Comparison of ENCODE assay signal across 5 fruit fly cellular contexts in genomic region chrX:17508906-17509305, dm6.
A peak's percentile ranks its signal among the peaks of the same experiment; 100 is the strongest.
TF ChIP-seq lines count a peak whose summit lies in the region.

No protein-coding gene starts in this region.

- TF ChIP-seq CTCF in whole organism, embryonic (GFP tag; optimal IDR thresholded peaks at IDR 0.05; lab: Kevin White, UChicago): no peak

TF ChIP-seq in whole organism, adult, 20 proteins besides CTCF, POLR2A, EP300 and RAD21 (continues in another document):
- TF ChIP-seq CG11617 (GFP tag; optimal IDR thresholded peaks at IDR 0.05; lab: Kevin White, UChicago): no peak
- TF ChIP-seq pad (GFP tag; optimal IDR thresholded peaks at IDR 0.05; lab: Kevin White, UChicago): no peak
- no peak for TF ChIP-seq kay (GFP tag; lab: Kevin White, UChicago; ENCODE audit: borderline replicate concordance)
- no peak for TF ChIP-seq CG1620 (GFP tag; optimal IDR thresholded peaks at IDR 0.05; lab: Kevin White, UChicago)
- TF ChIP-seq bab1 (GFP tag; optimal IDR thresholded peaks at IDR 0.05; lab: Kevin White, UChicago): no peak
- no peak for TF ChIP-seq cic (GFP tag; optimal IDR thresholded peaks at IDR 0.05; lab: Kevin White, UChicago)
- TF ChIP-seq Hr96 (GFP tag; optimal IDR thresholded peaks at IDR 0.05; lab: Kevin White, UChicago): peak; percentile 39
- TF ChIP-seq tj (GFP tag; optimal IDR thresholded peaks at IDR 0.05; lab: Kevin White, UChicago): no peak
- no peak for TF ChIP-seq ovo (GFP tag; optimal IDR thresholded peaks at IDR 0.05; lab: Kevin White, UChicago)
- no peak for TF ChIP-seq CG14711 (tag; optimal IDR thresholded peaks at IDR 0.05; lab: Kevin White, UChicago)
- no peak for TF ChIP-seq Mnt (GFP tag; optimal IDR thresholded peaks at IDR 0.05; lab: Kevin White, UChicago)
- TF ChIP-seq toe (GFP tag; optimal IDR thresholded peaks at IDR 0.05; lab: Kevin White, UChicago): no peak
- TF ChIP-seq CG5204 (GFP tag; optimal IDR thresholded peaks at IDR 0.05; lab: Kevin White, UChicago): peak; percentile 51
- TF ChIP-seq Clk (GFP tag; optimal IDR thresholded peaks at IDR 0.05; lab: Kevin White, UChicago): no peak
- TF ChIP-seq CG12768 (GFP tag; optimal IDR thresholded peaks at IDR 0.05; lab: Kevin White, UChicago): peak; percentile 5
- peak; percentile 40 for TF ChIP-seq CG7101 (tag; optimal IDR thresholded peaks at IDR 0.05; lab: Kevin White, UChicago)
- TF ChIP-seq CG7045 (GFP tag; optimal IDR thresholded peaks at IDR 0.05; lab: Kevin White, UChicago): no peak
- TF ChIP-seq CG33017 (tag; optimal IDR thresholded peaks at IDR 0.05; lab: Kevin White, UChicago): peak; percentile 24
- TF ChIP-seq cnc (optimal IDR thresholded peaks at IDR 0.05; lab: Kevin White, UChicago): no peak

TF ChIP-seq in whole organism, embryonic, 481 proteins besides CTCF, POLR2A, EP300 and RAD21 (continues in another document):
- TF ChIP-seq ewg (GFP tag; optimal IDR thresholded peaks at IDR 0.05; lab: Kevin White, UChicago) (peak; percentile 58), ac (GFP tag; optimal IDR thresholded peaks at IDR 0.05; lab: Kevin White, UChicago) (peak; percentile 64), CG34376 (GFP tag; optimal IDR thresholded peaks at IDR 0.05; lab: Kevin White, UChicago) (no peak), cad (GFP tag; optimal IDR thresholded peaks at IDR 0.05; lab: Kevin White, UChicago) (no peak), bowl (GFP tag; IDR thresholded peaks at IDR 0.05; lab: Robert Waterston, UW) (no peak), Sox102F (GFP tag; optimal IDR thresholded peaks at IDR 0.05; lab: Kevin White, UChicago) (peak; percentile 69), gt (GFP tag; IDR thresholded peaks at IDR 0.05; lab: Robert Waterston, UW) (no peak), Nf-YB (GFP tag; optimal IDR thresholded peaks at IDR 0.05; lab: Kevin White, UChicago) (peak; percentile 12), pum (GFP tag; optimal IDR thresholded peaks at IDR 0.05; lab: Kevin White, UChicago) (peak; percentile 5), CG11696 (GFP tag; IDR thresholded peaks at IDR 0.05; lab: Robert Waterston, UW) (0 out of 2 replicates have a peak, but pooled peaks have one; percentile 6), CG13424 (tag; optimal IDR thresholded peaks at IDR 0.05; lab: Kevin White, UChicago) (peak; percentile 39), CG9609 (GFP tag; optimal IDR thresholded peaks at IDR 0.05; lab: Kevin White, UChicago) (peak; percentile 36), CG34224 (GFP tag; IDR thresholded peaks at IDR 0.05; lab: Robert Waterston, UW; ENCODE audit: partially characterized antibody) (no peak), Oli (tag; optimal IDR thresholded peaks at IDR 0.05; lab: Kevin White, UChicago) (peak; percentile 62), unc-4 (GFP tag; IDR thresholded peaks at IDR 0.05; lab: Robert Waterston, UW; ENCODE audit: partially characterized antibody) (no peak), CG17912 (GFP tag; optimal IDR thresholded peaks at IDR 0.05; lab: Kevin White, UChicago) (no peak), CG31441 (GFP tag; IDR thresholded peaks at IDR 0.05; lab: Robert Waterston, UW) (peak; percentile 61; the same call in 1 of the 2 replicates), CG6175 (GFP tag; IDR thresholded peaks at IDR 0.05; lab: Robert Waterston, UW) (no peak)

TF ChIP-seq in whole organism, prepupa, 60 proteins besides CTCF, POLR2A, EP300 and RAD21 (continues in another document):
- TF ChIP-seq Sox14 (GFP tag; optimal IDR thresholded peaks at IDR 0.05; lab: Kevin White, UChicago) (peak; percentile 80), CG31627 (GFP tag; optimal IDR thresholded peaks at IDR 0.05; lab: Kevin White, UChicago) (peak; percentile 85), CG6792 (GFP tag; optimal IDR thresholded peaks at IDR 0.05; lab: Kevin White, UChicago) (peak; percentile 78), Eip75B (GFP tag; optimal IDR thresholded peaks at IDR 0.05; lab: Kevin White, UChicago) (peak; percentile 80), CG10631 (GFP tag; optimal IDR thresholded peaks at IDR 0.05; lab: Kevin White, UChicago) (peak; percentile 82), CG4318 (GFP tag; optimal IDR thresholded peaks at IDR 0.05; lab: Kevin White, UChicago) (peak; percentile 69), Sox102F (GFP tag; optimal IDR thresholded peaks at IDR 0.05; lab: Kevin White, UChicago) (peak; percentile 67), CG11762 (GFP tag; optimal IDR thresholded peaks at IDR 0.05; lab: Kevin White, UChicago; ENCODE audit: insufficient read depth) (peak; percentile 65), cyc (GFP tag; optimal IDR thresholded peaks at IDR 0.05; lab: Kevin White, UChicago) (peak; percentile 82), lz (GFP tag; optimal IDR thresholded peaks at IDR 0.05; lab: Kevin White, UChicago) (peak; percentile 79), CG7368 (GFP tag; optimal IDR thresholded peaks at IDR 0.05; lab: Kevin White, UChicago) (peak; percentile 78), OdsH (GFP tag; optimal IDR thresholded peaks at IDR 0.05; lab: Kevin White, UChicago) (peak; percentile 83), Hr4 (GFP tag; optimal IDR thresholded peaks at IDR 0.05; lab: Kevin White, UChicago) (peak; percentile 73), CG10669 (GFP tag; optimal IDR thresholded peaks at IDR 0.05; lab: Kevin White, UChicago) (peak; percentile 84), Eip78C (GFP tag; lab: Kevin White, UChicago) (peak; percentile 95), Hr39 (GFP tag; optimal IDR thresholded peaks at IDR 0.05; lab: Kevin White, UChicago) (peak; percentile 86), esn (GFP tag; optimal IDR thresholded peaks at IDR 0.05; lab: Kevin White, UChicago) (peak; percentile 83), ss (GFP tag; optimal IDR thresholded peaks at IDR 0.05; lab: Kevin White, UChicago) (peak; percentile 28 to 73), Ets21C (GFP tag; optimal IDR thresholded peaks at IDR 0.05; lab: Kevin White, UChicago) (peak; percentile 74)

TF ChIP-seq in whole organism, pupa, 21 proteins besides CTCF, POLR2A, EP300 and RAD21:
- TF ChIP-seq CG8301 (tag; optimal IDR thresholded peaks at IDR 0.05; lab: Kevin White, UChicago) (peak; percentile 74), fd96Ca (GFP tag; IDR thresholded peaks at IDR 0.05; lab: Robert Waterston, UW) (peak; percentile 83), CG15710 (tag; optimal IDR thresholded peaks at IDR 0.05; lab: Kevin White, UChicago) (peak; percentile 80), rn (GFP tag; IDR thresholded peaks at IDR 0.05; lab: Robert Waterston, UW) (peak; percentile 66), Pif1A (GFP tag; optimal IDR thresholded peaks at IDR 0.05; lab: Kevin White, UChicago) (peak; percentile 81), CG13204 (GFP tag; optimal IDR thresholded peaks at IDR 0.05; lab: Kevin White, UChicago) (peak; percentile 33), CG34367 (tag; optimal IDR thresholded peaks at IDR 0.05; lab: Kevin White, UChicago) (peak; percentile 81), CG14655 (GFP tag; optimal IDR thresholded peaks at IDR 0.05; lab: Kevin White, UChicago) (peak; percentile 79), gl (tag; optimal IDR thresholded peaks at IDR 0.05; lab: Kevin White, UChicago) (peak; percentile 60), D1 (tag; optimal IDR thresholded peaks at IDR 0.05; lab: Kevin White, UChicago) (no peak), EcR (GFP tag; optimal IDR thresholded peaks at IDR 0.05; lab: Kevin White, UChicago) (no peak), CG17806 (tag; optimal IDR thresholded peaks at IDR 0.05; lab: Kevin White, UChicago) (peak; percentile 79), CG9948 (tag; optimal IDR thresholded peaks at IDR 0.05; lab: Kevin White, UChicago) (peak; percentile 73), CG4496 (GFP tag; IDR thresholded peaks at IDR 0.05; lab: Robert Waterston, UW) (peak; percentile 91), CG12605 (GFP tag; IDR thresholded peaks at IDR 0.05; lab: Robert Waterston, UW) (peak; percentile 80), CG8159 (tag; optimal IDR thresholded peaks at IDR 0.05; lab: Kevin White, UChicago) (peak; percentile 83), Ets98B (GFP tag; IDR thresholded peaks at IDR 0.05; lab: Robert Waterston, UW) (peak; percentile 83), CG10348 (GFP tag; IDR thresholded peaks at IDR 0.05; lab: Robert Waterston, UW) (0 out of 2 replicates have a peak, but pooled peaks have one; percentile 16), Pif1B (GFP tag; optimal IDR thresholded peaks at IDR 0.05; lab: Kevin White, UChicago) (peak; percentile 75), CG32121 (GFP tag; IDR thresholded peaks at IDR 0.05; lab: Robert Waterston, UW) (peak; percentile 82), Snoo (tag; optimal IDR thresholded peaks at IDR 0.05; lab: Kevin White, UChicago) (peak; percentile 62)

TF ChIP-seq in whole organism, wandering third instar larva, 38 proteins besides CTCF, POLR2A, EP300 and RAD21 (continues in another document):
- no peak for TF ChIP-seq Abd-B (GFP tag; optimal IDR thresholded peaks at IDR 0.05; lab: Kevin White, UChicago)
- no peak for TF ChIP-seq dl (GFP tag; optimal IDR thresholded peaks at IDR 0.05; lab: Kevin White, UChicago; ENCODE audit: insufficient read depth in 1 of 2, partially characterized antibody in 2 of 2)
- TF ChIP-seq Dfd (GFP tag; optimal IDR thresholded peaks at IDR 0.05; lab: Kevin White, UChicago): no peak
- no peak for TF ChIP-seq Hr78 (GFP tag; optimal IDR thresholded peaks at IDR 0.05; lab: Kevin White, UChicago)
- TF ChIP-seq Myc (optimal IDR thresholded peaks at IDR 0.05; lab: Kevin White, UChicago): no peak
- TF ChIP-seq br (GFP tag; optimal IDR thresholded peaks at IDR 0.05; lab: Kevin White, UChicago): peak; percentile 75
- TF ChIP-seq CrebA (GFP tag; optimal IDR thresholded peaks at IDR 0.05; lab: Kevin White, UChicago; ENCODE audit: borderline replicate concordance): no peak
- TF ChIP-seq dsf (GFP tag; optimal IDR thresholded peaks at IDR 0.05; lab: Kevin White, UChicago; ENCODE audit: borderline replicate concordance): no peak
- peak; percentile 61 for TF ChIP-seq tai (GFP tag; optimal IDR thresholded peaks at IDR 0.05; lab: Kevin White, UChicago)
- peak in 1 of 2 experiments; percentile 80 for TF ChIP-seq foxo (GFP tag; optimal IDR thresholded peaks at IDR 0.05; lab: Kevin White, UChicago)
- peak; percentile 74 for TF ChIP-seq fru (GFP tag; optimal IDR thresholded peaks at IDR 0.05; lab: Kevin White, UChicago)
- no peak for TF ChIP-seq Mio (GFP tag; optimal IDR thresholded peaks at IDR 0.05; lab: Kevin White, UChicago)
- TF ChIP-seq woc (GFP tag; optimal IDR thresholded peaks at IDR 0.05; lab: Kevin White, UChicago): peak; percentile 58
- TF ChIP-seq CG32264 (GFP tag; optimal IDR thresholded peaks at IDR 0.05; lab: Kevin White, UChicago): peak; percentile 21
- TF ChIP-seq ey (GFP tag; optimal IDR thresholded peaks at IDR 0.05; lab: Kevin White, UChicago): peak; percentile 77
- TF ChIP-seq Vsx2 (GFP tag; optimal IDR thresholded peaks at IDR 0.05; lab: Kevin White, UChicago; ENCODE audit: partially characterized antibody): no peak
- no peak for TF ChIP-seq GATAd (GFP tag; optimal IDR thresholded peaks at IDR 0.05; lab: Kevin White, UChicago)
- TF ChIP-seq OdsH (GFP tag; optimal IDR thresholded peaks at IDR 0.05; lab: Kevin White, UChicago): peak; percentile 67
- TF ChIP-seq HLH106 (tag; optimal IDR thresholded peaks at IDR 0.05; lab: Kevin White, UChicago): peak; percentile 81
- TF ChIP-seq brk (GFP tag; optimal IDR thresholded peaks at IDR 0.05; lab: Kevin White, UChicago): peak; percentile 40
- peak; percentile 58 for TF ChIP-seq sage (GFP tag; optimal IDR thresholded peaks at IDR 0.05; lab: Kevin White, UChicago)
- no peak for TF ChIP-seq lola (GFP tag; optimal IDR thresholded peaks at IDR 0.05; lab: Kevin White, UChicago)
- peak; percentile 73 for TF ChIP-seq Jra (GFP tag; optimal IDR thresholded peaks at IDR 0.05; lab: Kevin White, UChicago)
